Fruit fly (Drosophila melanogaster) whole organism, pupa: Measurements from ENCODE around the gene CG9636.

Experiments
- CG10348 ChIP-seq: fragments of 200-800 bp; sonication (Bioruptor generic); IDR thresholded peaks from 2 replicates; pipeline ENCODE4 v1.3.6; 2022; ENCODE audit warnings: missing biosample characterization, missing genetic modification characterization
- CG12605 ChIP-seq: fragments of 200-800 bp; sonication (Bioruptor generic); IDR thresholded peaks from 2 replicates; pipeline ENCODE4 v1.3.6; 2022; ENCODE audit warnings: missing biosample characterization, missing genetic modification characterization
- CG13204 ChIP-seq: fragments of 200-800 bp; sonication (Bioruptor generic); optimal IDR thresholded peaks from 2 replicates; lab custom pipeline; 2018; ENCODE audit warnings: missing biosample characterization, mild to moderate bottlenecking, missing genetic modification characterization, moderate library complexity
- CG14655 ChIP-seq: fragments of 200-800 bp; sonication (Bioruptor generic); optimal IDR thresholded peaks from 3 replicates; lab custom pipeline; 2017; ENCODE audit warnings: mild to moderate bottlenecking, missing biosample characterization, missing genetic modification reagents, missing genetic modification characterization
- CG15710 ChIP-seq: fragments of 200-800 bp; sonication (Bioruptor generic); optimal IDR thresholded peaks from 2 replicates; lab custom pipeline; 2018; ENCODE audit warnings: missing biosample characterization, mild to moderate bottlenecking, missing genetic modification characterization, moderate library complexity
- CG17806 ChIP-seq: fragments of 200-800 bp; sonication (Bioruptor generic); optimal IDR thresholded peaks from 2 replicates; lab custom pipeline; 2018; ENCODE audit warnings: missing biosample characterization, mild to moderate bottlenecking, missing genetic modification characterization, moderate library complexity
- CG32121 ChIP-seq: fragments of 200-800 bp; sonication (Bioruptor generic); IDR thresholded peaks from 2 replicates; pipeline ENCODE4 v1.3.6; 2022; ENCODE audit warnings: missing biosample characterization, missing genetic modification characterization
- CG34367 ChIP-seq: fragments of 200-800 bp; sonication (Bioruptor generic); optimal IDR thresholded peaks from 2 replicates; lab custom pipeline; 2018; ENCODE audit warnings: missing biosample characterization, mild to moderate bottlenecking, missing genetic modification characterization
- CG4496 ChIP-seq: fragments of 200-800 bp; sonication (Bioruptor generic); IDR thresholded peaks from 3 replicates; pipeline ENCODE4 v1.3.6; 2022; ENCODE audit warnings: missing biosample characterization, missing genetic modification characterization
- CG8159 ChIP-seq: fragments of 200-800 bp; sonication (Bioruptor generic); optimal IDR thresholded peaks from 3 replicates; lab custom pipeline; 2018; ENCODE audit warnings: missing biosample characterization, mild to moderate bottlenecking, missing genetic modification characterization, moderate library complexity
- CG8301 ChIP-seq: fragments of 200-800 bp; sonication (Bioruptor generic); optimal IDR thresholded peaks from 2 replicates; lab custom pipeline; 2018; ENCODE audit warnings: missing biosample characterization, mild to moderate bottlenecking, missing genetic modification characterization
- CG9948 ChIP-seq: fragments of 200-800 bp; sonication (Bioruptor generic); optimal IDR thresholded peaks from 2 replicates; lab custom pipeline; 2018; ENCODE audit warnings: missing biosample characterization, mild to moderate bottlenecking, missing genetic modification characterization, moderate library complexity
- D1 ChIP-seq: fragments of 200-800 bp; sonication (Bioruptor generic); optimal IDR thresholded peaks from 2 replicates; lab custom pipeline; 2018; ENCODE audit warnings: missing biosample characterization, mild to moderate bottlenecking, missing genetic modification characterization, moderate library complexity
- EcR ChIP-seq: fragments of 200-800 bp; sonication (Bioruptor generic); optimal IDR thresholded peaks from 3 replicates; lab custom pipeline; 2019; ENCODE audit warnings: missing biosample characterization, missing genetic modification characterization, mild to moderate bottlenecking, moderate library complexity, missing genetic modification reagents
- Ets98B ChIP-seq: fragments of 200-800 bp; sonication (Bioruptor generic); IDR thresholded peaks from 2 replicates; pipeline ENCODE4 v1.3.6; 2022; ENCODE audit warnings: missing biosample characterization, missing genetic modification characterization
- Pif1A ChIP-seq: fragments of 200-800 bp; sonication (Bioruptor generic); optimal IDR thresholded peaks from 3 replicates; lab custom pipeline; 2016; ENCODE audit warnings: missing biosample characterization, missing genetic modification characterization
- Pif1B ChIP-seq: fragments of 200-800 bp; sonication (Bioruptor generic); optimal IDR thresholded peaks from 3 replicates; lab custom pipeline; 2016; ENCODE audit warnings: missing biosample characterization, missing genetic modification characterization
- Snoo ChIP-seq: fragments of 200-800 bp; sonication (Bioruptor generic); optimal IDR thresholded peaks from 3 replicates; lab custom pipeline; 2017; ENCODE audit warnings: missing biosample characterization, mild to moderate bottlenecking, missing genetic modification characterization, inconsistent platforms
- fd96Ca ChIP-seq: fragments of 200-800 bp; sonication (Bioruptor generic); IDR thresholded peaks from 3 replicates; pipeline ENCODE4 v1.3.6; 2022; ENCODE audit warnings: missing biosample characterization, missing genetic modification characterization
- gl ChIP-seq: fragments of 200-800 bp; sonication (Bioruptor generic); optimal IDR thresholded peaks from 2 replicates; lab custom pipeline; 2018; ENCODE audit warnings: missing biosample characterization, mild to moderate bottlenecking, missing genetic modification characterization
- rn ChIP-seq: fragments of 200-800 bp; sonication (Bioruptor generic); IDR thresholded peaks from 2 replicates; pipeline ENCODE4 v1.3.6; 2022; ENCODE audit warnings: missing biosample characterization, missing genetic modification characterization

The CG9636 gene

DNA sequence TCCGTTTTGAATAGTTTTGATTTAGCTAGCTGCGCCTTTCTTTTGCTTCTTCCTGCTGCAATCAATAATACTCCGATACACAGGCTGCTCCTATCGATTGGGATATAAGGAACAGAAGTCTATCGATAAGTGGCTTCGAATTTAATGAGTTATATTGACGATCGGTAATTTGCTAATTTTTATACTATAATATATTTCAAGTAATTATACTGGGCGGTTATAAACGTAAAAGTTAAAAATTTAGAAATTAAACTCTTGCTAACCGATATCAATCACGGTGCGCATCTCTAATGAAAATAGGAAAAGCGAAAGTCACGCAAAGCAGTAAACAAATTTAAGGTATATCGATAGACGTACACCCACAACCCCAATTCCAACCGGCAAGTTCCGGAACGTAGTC, at the start of gene CG9636, which contains the start of the genes CG18749 and CG33722:
CG9636 (minus strand) TSS at position 73 of the 400 bp plus-strand sequence.
CG18749 (plus strand) TSS at position 336 of the 400 bp plus-strand sequence.
CG33722 (plus strand) TSS at position 336 of the 400 bp plus-strand sequence.
- no peak for TF ChIP-seq fd96Ca
- peak; percentile 58 for TF ChIP-seq CG15710 (tag; lab: Kevin White, UChicago)
- peak; percentile 52; the same call in 1 of the 2 replicates for TF ChIP-seq Ets98B (GFP tag; lab: Robert Waterston, UW)
- no peak for TF ChIP-seq CG14655 (GFP tag; lab: Kevin White, UChicago)
- TF ChIP-seq CG13204 (GFP tag; lab: Kevin White, UChicago), result no peak
- peak; percentile 45 for TF ChIP-seq Snoo (tag; lab: Kevin White, UChicago)
- TF ChIP-seq CG17806 (tag; lab: Kevin White, UChicago), result peak; percentile 41
- TF ChIP-seq CG32121 (GFP tag; lab: Robert Waterston, UW), result no peak; the same call in 1 of the 2 replicates
- no peak for TF ChIP-seq Pif1A (GFP tag; lab: Kevin White, UChicago)
- no peak for TF ChIP-seq CG12605 (GFP tag; lab: Robert Waterston, UW)
- no peak for TF ChIP-seq CG9948 (tag; lab: Kevin White, UChicago)
- no peak for TF ChIP-seq CG34367 (tag; lab: Kevin White, UChicago)
- no peak for TF ChIP-seq CG10348 (GFP tag; lab: Robert Waterston, UW)
- peak; percentile 69 for TF ChIP-seq Pif1B (GFP tag; lab: Kevin White, UChicago)
- peak; percentile 40 for TF ChIP-seq CG8159 (tag; lab: Kevin White, UChicago)
- TF ChIP-seq gl (tag; lab: Kevin White, UChicago), result no peak
- TF ChIP-seq EcR (GFP tag; lab: Kevin White, UChicago), result peak; percentile 4
- TF ChIP-seq CG8301 (tag; lab: Kevin White, UChicago), result peak; percentile 52
- peak; percentile 26 for TF ChIP-seq D1 (tag; lab: Kevin White, UChicago)
- TF ChIP-seq CG4496 (GFP tag; lab: Robert Waterston, UW), result peak; percentile 36; the same call in 1 of the 3 replicates
- no peak for TF ChIP-seq rn
- TF ChIP-seq, all 21 proteins: peak for 10

DNA sequence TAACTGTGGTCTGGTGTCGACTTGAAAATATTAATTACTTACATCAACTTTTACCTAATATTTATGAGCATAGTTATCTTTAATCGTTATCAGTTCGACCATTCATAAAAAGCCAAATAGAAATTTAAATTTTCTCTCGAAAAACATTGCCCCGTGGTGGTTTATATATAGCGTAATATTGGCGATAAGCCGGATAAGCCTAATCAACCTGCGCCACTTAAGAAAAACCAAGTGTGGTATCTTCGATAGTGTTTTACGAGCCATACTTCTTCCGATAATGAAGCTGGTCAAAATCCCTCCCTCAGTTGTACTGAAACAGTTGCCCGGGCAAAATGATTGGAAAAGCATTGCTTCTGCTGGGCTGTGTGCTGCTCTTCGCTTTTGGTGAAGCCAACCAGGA, 48.4 kb upstream of the CG9636 start, which contains the start of gene CG31463:
CG31463 (plus strand) TSS at position 302 of the 400 bp plus-strand sequence.
- TF ChIP-seq CG10348 (GFP tag; lab: Robert Waterston, UW), result no peak
- no peak for TF ChIP-seq fd96Ca
- TF ChIP-seq CG32121 (GFP tag; lab: Robert Waterston, UW), result no peak
- no peak for TF ChIP-seq CG15710 (tag; lab: Kevin White, UChicago)
- TF ChIP-seq Snoo (tag; lab: Kevin White, UChicago), result no peak
- no peak for TF ChIP-seq Pif1A (GFP tag; lab: Kevin White, UChicago)
- TF ChIP-seq CG9948 (tag; lab: Kevin White, UChicago), result no peak
- TF ChIP-seq CG14655 (GFP tag; lab: Kevin White, UChicago), result no peak
- no peak for TF ChIP-seq CG8301 (tag; lab: Kevin White, UChicago)
- TF ChIP-seq CG8159 (tag; lab: Kevin White, UChicago), result no peak
- TF ChIP-seq CG13204 (GFP tag; lab: Kevin White, UChicago), result no peak
- no peak for TF ChIP-seq EcR (GFP tag; lab: Kevin White, UChicago)

DNA sequence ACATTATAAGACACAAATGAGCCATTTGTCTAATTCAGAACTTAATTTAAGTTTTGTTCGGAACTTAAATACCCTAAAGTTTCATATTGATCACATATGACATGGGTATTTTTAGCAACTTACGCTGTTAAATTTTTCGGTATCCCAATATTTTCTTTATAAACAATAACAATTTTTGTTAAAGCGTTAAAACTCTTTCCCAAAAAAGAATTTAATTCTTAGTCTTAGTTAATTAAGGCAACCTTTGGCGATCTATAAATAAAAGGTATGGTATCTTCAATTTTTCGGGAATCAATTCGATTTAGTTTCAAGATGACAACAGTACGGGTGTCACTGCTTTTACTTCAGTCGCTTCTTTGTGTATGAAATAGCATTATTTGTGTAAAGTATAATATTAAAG, 47.3 kb upstream of the CG9636 start, which contains the start of gene CG31464:
CG31464 (plus strand) TSS at position 301 of the 400 bp plus-strand sequence.
- TF ChIP-seq EcR (GFP tag; lab: Kevin White, UChicago), result no peak
- TF ChIP-seq CG8301 (tag; lab: Kevin White, UChicago), result no peak
- TF ChIP-seq Ets98B (GFP tag; lab: Robert Waterston, UW), result no peak
- TF ChIP-seq gl (tag; lab: Kevin White, UChicago), result no peak
- TF ChIP-seq CG10348 (GFP tag; lab: Robert Waterston, UW), result no peak
- TF ChIP-seq Pif1B (GFP tag; lab: Kevin White, UChicago), result no peak
- TF ChIP-seq Snoo (tag; lab: Kevin White, UChicago), result no peak
- no peak for TF ChIP-seq Pif1A (GFP tag; lab: Kevin White, UChicago)
- no peak for TF ChIP-seq CG17806 (tag; lab: Kevin White, UChicago)
- TF ChIP-seq CG34367 (tag; lab: Kevin White, UChicago), result no peak
- no peak for TF ChIP-seq CG14655 (GFP tag; lab: Kevin White, UChicago)
- TF ChIP-seq D1 (tag; lab: Kevin White, UChicago), result no peak
- no peak for TF ChIP-seq CG15710 (tag; lab: Kevin White, UChicago)
- no peak for TF ChIP-seq rn
- TF ChIP-seq CG4496 (GFP tag; lab: Robert Waterston, UW), result no peak
- TF ChIP-seq CG9948 (tag; lab: Kevin White, UChicago), result no peak
- TF ChIP-seq CG12605 (GFP tag; lab: Robert Waterston, UW), result no peak
- no peak for TF ChIP-seq CG32121 (GFP tag; lab: Robert Waterston, UW)
- TF ChIP-seq fd96Ca, result no peak

DNA sequence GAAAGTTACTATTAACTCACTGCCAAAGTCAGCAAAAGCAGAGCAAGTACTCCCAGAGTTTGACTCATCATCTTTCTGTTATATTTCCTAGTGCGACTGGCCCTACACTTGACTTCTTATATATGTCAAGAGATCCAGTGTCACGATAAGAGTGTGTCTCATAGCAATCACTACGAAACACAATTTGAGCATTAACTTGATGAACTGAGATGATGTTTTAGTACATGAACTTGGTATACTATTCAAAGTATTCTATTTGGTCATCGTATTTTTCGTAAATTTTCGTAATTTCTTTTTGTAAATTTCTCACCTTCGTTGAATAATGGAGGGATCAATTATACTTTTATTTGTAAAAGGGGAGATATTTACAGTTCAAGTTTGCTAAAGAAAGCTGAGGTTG, 46.9 kb upstream of the CG9636 start, which contains the start of gene CG11672:
CG11672 (minus strand) TSS at position 101 of the 400 bp plus-strand sequence.
- no peak for TF ChIP-seq CG17806 (tag; lab: Kevin White, UChicago)
- TF ChIP-seq Ets98B (GFP tag; lab: Robert Waterston, UW), result no peak
- TF ChIP-seq D1 (tag; lab: Kevin White, UChicago), result no peak
- no peak for TF ChIP-seq CG10348 (GFP tag; lab: Robert Waterston, UW)
- TF ChIP-seq CG32121 (GFP tag; lab: Robert Waterston, UW), result no peak
- TF ChIP-seq Pif1A (GFP tag; lab: Kevin White, UChicago), result no peak
- no peak for TF ChIP-seq CG34367 (tag; lab: Kevin White, UChicago)
- TF ChIP-seq CG8301 (tag; lab: Kevin White, UChicago), result no peak

DNA sequence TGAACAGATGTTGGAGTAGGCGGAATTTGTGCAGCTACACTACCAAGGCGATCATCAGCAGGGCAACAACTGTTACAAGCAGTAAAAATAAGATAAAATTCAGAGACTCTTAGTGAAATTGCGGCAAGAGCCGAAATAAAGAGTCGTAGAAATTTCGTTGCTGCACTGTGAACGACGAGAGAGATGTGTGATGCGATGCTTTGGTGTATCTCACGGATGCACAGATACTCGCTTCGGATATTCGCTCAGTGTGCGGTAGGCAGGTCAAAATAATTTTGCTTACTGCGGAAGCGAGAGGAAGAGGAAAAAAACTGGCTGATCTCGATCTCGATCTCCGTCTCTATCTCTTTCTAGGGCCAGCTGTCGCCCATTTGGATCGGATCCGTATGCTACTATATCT, 45.2 kb upstream of the CG9636 start:
- no peak for TF ChIP-seq CG8159 (tag; lab: Kevin White, UChicago)
- TF ChIP-seq Pif1A (GFP tag; lab: Kevin White, UChicago), result no peak
- TF ChIP-seq CG15710 (tag; lab: Kevin White, UChicago), result no peak
- TF ChIP-seq CG8301 (tag; lab: Kevin White, UChicago), result no peak
- TF ChIP-seq EcR (GFP tag; lab: Kevin White, UChicago), result no peak
- no peak for TF ChIP-seq rn
- no peak for TF ChIP-seq CG9948 (tag; lab: Kevin White, UChicago)
- TF ChIP-seq Snoo (tag; lab: Kevin White, UChicago), result no peak
- TF ChIP-seq CG14655 (GFP tag; lab: Kevin White, UChicago), result no peak
- TF ChIP-seq Pif1B (GFP tag; lab: Kevin White, UChicago), result no peak
- no peak for TF ChIP-seq CG4496 (GFP tag; lab: Robert Waterston, UW)
- no peak for TF ChIP-seq fd96Ca
- TF ChIP-seq CG12605 (GFP tag; lab: Robert Waterston, UW), result no peak
- TF ChIP-seq, all 21 proteins: peak for 0
